Worm (Caenorhabditis elegans) whole organism, dauer: ENCODE results near the gene B0244.5.

Experiments
- unc-62 ChIP-seq: sonication (generic microtip); optimal IDR thresholded peaks from 2 replicates; lab custom pipeline; 2017; ENCODE audit warnings: missing biosample characterization, missing genetic modification reagents, missing genetic modification characterization

Gene B0244.5

ce11 chrIII:5785273-5785929 is 40.7 kb downstream of the B0244.5 start, which contains the start of gene Y37B11A.3:
Gene Y37B11A.3, minus strand, starts transcription at chrIII:5785323.
- no peak for TF ChIP-seq unc-62 (GFP tag; lab: Kevin White, UChicago)

- no peak for TF ChIP-seq unc-62 (GFP tag; lab: Kevin White, UChicago)
Observed at ce11 chrIII:5790550-5790949, 45.9 kb downstream of the B0244.5 start, which contains the start of gene rev-3. Gene rev-3, minus strand, starts transcription at chrIII:5790650.

- TF ChIP-seq unc-62 (GFP tag; lab: Kevin White, UChicago): no peak
Observed at ce11 chrIII:5794982-5795381, 50.3 kb downstream of the B0244.5 start.
